Worm (Caenorhabditis elegans): ENCODE data around the gene C15B12.8.

ce11 chrX:6468499-6468898 lies 5.6 kb upstream of the C15B12.8 start, which contains the start of gene C15B12.9:
- no peak for TF ChIP-seq skn-1 (tag; optimal IDR thresholded peaks at IDR 0.05)
- TF ChIP-seq lin-35 (GFP tag; optimal IDR thresholded peaks at IDR 0.05) = no peak
- TF ChIP-seq ceh-63 (GFP tag; optimal IDR thresholded peaks at IDR 0.05) = no peak
- TF ChIP-seq pqm-1 (tag; optimal IDR thresholded peaks at IDR 0.05) = no peak

All from whole organism, L1 larva.